Fruit fly (Drosophila melanogaster) whole organism, adult: ENCODE results near the gene sgl.

Experiments used
- CG1620 ChIP-seq: fragments of 200-800 bp; sonication (Bioruptor generic); optimal IDR thresholded peaks from 2 replicates; lab custom pipeline; 2016; ENCODE audit warnings: missing biosample characterization, missing genetic modification characterization
- Hr96 ChIP-seq: fragments of 200-800 bp; sonication (Bioruptor generic); optimal IDR thresholded peaks from 2 replicates; lab custom pipeline; 2016; ENCODE audit warnings: missing biosample characterization, missing genetic modification characterization
- Mnt ChIP-seq: fragments of 200-800 bp; sonication (Bioruptor generic); optimal IDR thresholded peaks from 2 replicates; lab custom pipeline; 2016; ENCODE audit warnings: missing biosample characterization, mild to moderate bottlenecking, missing genetic modification characterization
- pad ChIP-seq: fragments of 200-800 bp; sonication (Bioruptor generic); optimal IDR thresholded peaks from 3 replicates; lab custom pipeline; 2017; ENCODE audit warnings: missing biosample characterization, missing genetic modification characterization, mild to moderate bottlenecking, moderate library complexity, missing genetic modification reagents

- TF ChIP-seq pad (GFP tag; lab: Kevin White, UChicago) (no peak), CG1620 (GFP tag; lab: Kevin White, UChicago) (no peak), Hr96 (GFP tag; lab: Kevin White, UChicago) (no peak), Mnt (GFP tag; lab: Kevin White, UChicago) (peak; percentile 78)
Measured at dm6 chr3L:6998692-6999091, 34.1 kb upstream of the sgl start, which contains the start of gene Mp.
